Fruit fly (Drosophila melanogaster) whole organism, adult: ENCODE measurements around the gene Ppt2.

Experiments used
- CG11617 ChIP-seq: fragments of 200-800 bp; sonication (Bioruptor generic); optimal IDR thresholded peaks from 2 replicates; lab custom pipeline; 2017; ENCODE audit warnings: mild to moderate bottlenecking, missing biosample characterization, missing genetic modification reagents, missing genetic modification characterization
- CG12768 ChIP-seq: fragments of 200-800 bp; sonication (Bioruptor generic); optimal IDR thresholded peaks from 2 replicates; lab custom pipeline; 2017; ENCODE audit warnings: missing biosample characterization, missing genetic modification characterization, mild to moderate bottlenecking, moderate library complexity, missing genetic modification reagents
- CG14711 ChIP-seq: fragments of 200-800 bp; sonication (Bioruptor generic); optimal IDR thresholded peaks from 2 replicates; lab custom pipeline; 2018; ENCODE audit warnings: missing biosample characterization, mild to moderate bottlenecking, missing genetic modification characterization, moderate library complexity
- CG1620 ChIP-seq: fragments of 200-800 bp; sonication (Bioruptor generic); optimal IDR thresholded peaks from 2 replicates; lab custom pipeline; 2016; ENCODE audit warnings: missing biosample characterization, missing genetic modification characterization
- CG33017 ChIP-seq: fragments of 200-800 bp; sonication (Bioruptor generic); optimal IDR thresholded peaks from 2 replicates; lab custom pipeline; 2018; ENCODE audit warnings: missing biosample characterization, mild to moderate bottlenecking, missing genetic modification characterization, moderate library complexity
- CG5204 ChIP-seq: fragments of 200-800 bp; sonication (Bioruptor generic); optimal IDR thresholded peaks from 2 replicates; lab custom pipeline; 2016; ENCODE audit warnings: missing biosample characterization, missing genetic modification characterization
- CG7045 ChIP-seq: fragments of 200-800 bp; sonication (Bioruptor generic); optimal IDR thresholded peaks from 2 replicates; lab custom pipeline; 2017; ENCODE audit warnings: missing biosample characterization, mild to moderate bottlenecking, missing genetic modification characterization
- CG7101 ChIP-seq: fragments of 200-800 bp; sonication (Bioruptor generic); optimal IDR thresholded peaks from 2 replicates; lab custom pipeline; 2018; ENCODE audit warnings: missing biosample characterization, mild to moderate bottlenecking, missing genetic modification characterization, moderate library complexity
- Clk ChIP-seq: fragments of 200-800 bp; sonication (Bioruptor generic); optimal IDR thresholded peaks from 2 replicates; lab custom pipeline; 2017; ENCODE audit warnings: missing biosample characterization, missing genetic modification characterization
- Crg-1 ChIP-seq: fragments of 200-800 bp; sonication (Bioruptor generic); optimal IDR thresholded peaks from 2 replicates; lab custom pipeline; 2016; ENCODE audit warnings: missing biosample characterization, missing genetic modification characterization
- Hr96 ChIP-seq: fragments of 200-800 bp; sonication (Bioruptor generic); optimal IDR thresholded peaks from 2 replicates; lab custom pipeline; 2016; ENCODE audit warnings: missing biosample characterization, missing genetic modification characterization
- Mnt ChIP-seq: fragments of 200-800 bp; sonication (Bioruptor generic); optimal IDR thresholded peaks from 2 replicates; lab custom pipeline; 2016; ENCODE audit warnings: missing biosample characterization, mild to moderate bottlenecking, missing genetic modification characterization
- bab1 ChIP-seq: fragments of 200-800 bp; sonication (Bioruptor generic); optimal IDR thresholded peaks from 3 replicates; lab custom pipeline; 2019; ENCODE audit warnings: missing biosample characterization, mild to moderate bottlenecking, missing genetic modification characterization, moderate library complexity
- cic ChIP-seq: fragments of 200-800 bp; sonication (Bioruptor generic); optimal IDR thresholded peaks from 2 replicates; lab custom pipeline; 2017; ENCODE audit warnings: missing biosample characterization, mild to moderate bottlenecking, missing genetic modification characterization, moderate library complexity
- cnc ChIP-seq, 2 experiments: fragments of >200 bp; optimal IDR thresholded peaks; 2 replicates each; lab custom pipeline; 2017
- kay ChIP-seq: fragments of 200-800 bp; sonication (Bioruptor generic); peaks from one replicate; lab custom pipeline; 2016; ENCODE audit warnings: missing biosample characterization, missing genetic modification characterization, borderline replicate concordance
- ovo ChIP-seq: fragments of 200-800 bp; sonication (Bioruptor generic); optimal IDR thresholded peaks from 2 replicates; lab custom pipeline; 2016; ENCODE audit warnings: missing biosample characterization, missing genetic modification characterization
- pad ChIP-seq: fragments of 200-800 bp; sonication (Bioruptor generic); optimal IDR thresholded peaks from 3 replicates; lab custom pipeline; 2017; ENCODE audit warnings: missing biosample characterization, missing genetic modification characterization, mild to moderate bottlenecking, moderate library complexity, missing genetic modification reagents
- tj ChIP-seq: fragments of 200-800 bp; sonication (Bioruptor generic); optimal IDR thresholded peaks from 3 replicates; lab custom pipeline; 2017; ENCODE audit warnings: missing biosample characterization, mild to moderate bottlenecking, missing genetic modification characterization, moderate library complexity
- toe ChIP-seq: fragments of 200-800 bp; sonication (Bioruptor generic); optimal IDR thresholded peaks from 2 replicates; lab custom pipeline; 2016; ENCODE audit warnings: missing biosample characterization, missing genetic modification characterization

Gene Ppt2

dm6 chr2L:11268933-11269631 is 11.0 kb upstream of the Ppt2 start, which contains the start of gene cmet:
TSS of gene cmet (minus strand) at chr2L:11269002.
- peak; percentile 60 for TF ChIP-seq Hr96 (GFP tag; lab: Kevin White, UChicago)
- TF ChIP-seq CG5204, result peak; percentile 44
- TF ChIP-seq Crg-1, result peak; percentile 6
- peak; percentile 16 for TF ChIP-seq CG7045
- peak; percentile 33 for TF ChIP-seq bab1
- TF ChIP-seq CG1620 (GFP tag; lab: Kevin White, UChicago), result peak; percentile 42
- TF ChIP-seq ovo (GFP tag; lab: Kevin White, UChicago), result no peak
- TF ChIP-seq CG11617 (GFP tag; lab: Kevin White, UChicago), result peak; percentile 8
- TF ChIP-seq CG33017 (tag; lab: Kevin White, UChicago), result peak; percentile 5
- peak; percentile 64 for TF ChIP-seq toe
- TF ChIP-seq kay (GFP tag; lab: Kevin White, UChicago), result peak; percentile 21
- TF ChIP-seq cnc (optimal IDR thresholded peaks at IDR 0.05; lab: Kevin White, UChicago), result no peak
- TF ChIP-seq Clk (GFP tag; lab: Kevin White, UChicago), result no peak

- TF ChIP-seq CG7101 (tag; lab: Kevin White, UChicago) (no peak), kay (GFP tag; lab: Kevin White, UChicago) (peak; percentile 63)
Measured at dm6 chr2L:11269632-11269965, 10.5 kb upstream of the Ppt2 start, which contains the start of gene cana. TSS of gene cana (plus strand) at chr2L:11269780.

- TF ChIP-seq cnc (optimal IDR thresholded peaks at IDR 0.05; lab: Kevin White, UChicago), result no peak
- peak; percentile 42 for TF ChIP-seq CG33017 (tag; lab: Kevin White, UChicago)
- no peak for TF ChIP-seq CG1620 (GFP tag; lab: Kevin White, UChicago)
- peak; percentile 6 for TF ChIP-seq CG11617 (GFP tag; lab: Kevin White, UChicago)
- TF ChIP-seq Hr96 (GFP tag; lab: Kevin White, UChicago), result no peak
- TF ChIP-seq cic, result peak; percentile 87
- no peak for TF ChIP-seq CG14711 (tag; lab: Kevin White, UChicago)
- peak; percentile 58 for TF ChIP-seq tj
- peak; percentile 33 for TF ChIP-seq pad (GFP tag; lab: Kevin White, UChicago)
- peak; percentile 35 for TF ChIP-seq ovo (GFP tag; lab: Kevin White, UChicago)
- peak; percentile 34 for TF ChIP-seq CG7101 (tag; lab: Kevin White, UChicago)
- TF ChIP-seq Clk (GFP tag; lab: Kevin White, UChicago), result no peak
- no peak for TF ChIP-seq CG5204
- TF ChIP-seq bab1, result peak; percentile 51
- TF ChIP-seq Crg-1, result no peak
- TF ChIP-seq toe, result no peak
- peak; percentile 52 for TF ChIP-seq Mnt (GFP tag; lab: Kevin White, UChicago)
- peak; percentile 74 for TF ChIP-seq CG12768
- peak; percentile 40 for TF ChIP-seq CG7045
- no peak for TF ChIP-seq kay (GFP tag; lab: Kevin White, UChicago)
Measured at dm6 chr2L:11271622-11272282, 8.3 kb upstream of the Ppt2 start.

DNA sequence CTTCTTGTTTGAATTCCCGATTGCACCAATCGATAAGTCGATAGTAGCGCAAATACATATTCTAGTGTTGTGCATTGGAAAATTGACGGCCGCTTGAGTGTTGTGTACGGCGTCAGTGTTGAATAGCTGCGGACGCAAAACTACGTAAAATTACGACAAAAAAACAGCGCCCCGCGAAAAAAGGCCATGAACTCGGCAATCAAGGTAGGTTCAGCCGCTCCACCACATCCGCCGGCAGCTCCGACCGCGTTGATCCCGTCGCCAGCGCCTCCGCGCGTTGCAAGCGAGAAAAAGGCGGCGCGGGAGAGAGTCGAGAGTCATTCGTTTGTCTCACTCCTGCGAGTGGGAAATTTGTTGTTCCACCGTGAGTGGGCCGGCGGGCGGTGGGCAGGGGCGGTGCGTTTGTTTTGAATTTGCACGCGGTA is 2.2 kb upstream of the Ppt2 start, which contains the start of gene CG33695:
CG33695 (plus strand) TSS at position 95 of the 425 bp plus-strand sequence.
- TF ChIP-seq CG11617 (GFP tag; lab: Kevin White, UChicago) (peak; percentile 57), cic (peak; percentile 12), CG14711 (tag; lab: Kevin White, UChicago) (peak; percentile 56), pad (GFP tag; lab: Kevin White, UChicago) (peak; percentile 79), CG7045 (peak; percentile 77), cnc (optimal IDR thresholded peaks at IDR 0.05; lab: Kevin White, UChicago) (no peak), CG33017 (tag; lab: Kevin White, UChicago) (peak; percentile 35), tj (no peak), Clk (GFP tag; lab: Kevin White, UChicago) (peak; percentile 74), Mnt (GFP tag; lab: Kevin White, UChicago) (peak; percentile 87), CG12768 (peak; percentile 74), kay (GFP tag; lab: Kevin White, UChicago) (no peak), bab1 (peak; percentile 61), Hr96 (GFP tag; lab: Kevin White, UChicago) (peak; percentile 82), ovo (GFP tag; lab: Kevin White, UChicago) (peak; percentile 74), CG7101 (tag; lab: Kevin White, UChicago) (peak; percentile 79), CG5204 (no peak), toe (peak; percentile 77), CG1620 (GFP tag; lab: Kevin White, UChicago) (peak; percentile 93), Crg-1 (peak; percentile 97)

DNA sequence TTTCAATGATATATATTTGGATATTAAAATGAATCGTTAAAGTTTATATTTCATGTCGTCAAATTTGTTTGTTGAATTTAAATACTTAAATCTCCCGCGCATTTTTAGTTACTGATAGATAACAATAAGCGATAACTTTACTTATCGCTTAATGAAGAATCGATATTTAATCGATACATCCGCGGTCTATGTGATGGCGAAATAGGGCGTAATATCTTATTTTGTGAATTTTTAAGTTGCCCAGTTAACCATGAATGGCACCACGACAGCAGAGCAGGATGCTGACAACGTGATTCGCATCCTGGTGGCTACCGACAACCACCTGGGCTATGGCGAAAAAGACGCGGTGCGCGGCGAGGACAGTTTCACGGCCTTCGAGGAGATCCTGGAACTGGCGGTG is 1.8 kb downstream of the Ppt2 start, which contains the start of gene mre11:
mre11 (plus strand) TSS at position 161 of the 400 bp plus-strand sequence.
- TF ChIP-seq Hr96 (GFP tag; lab: Kevin White, UChicago) (no peak), Mnt (GFP tag; lab: Kevin White, UChicago) (no peak), CG5204 (no peak), kay (GFP tag; lab: Kevin White, UChicago) (peak; percentile 46)

DNA sequence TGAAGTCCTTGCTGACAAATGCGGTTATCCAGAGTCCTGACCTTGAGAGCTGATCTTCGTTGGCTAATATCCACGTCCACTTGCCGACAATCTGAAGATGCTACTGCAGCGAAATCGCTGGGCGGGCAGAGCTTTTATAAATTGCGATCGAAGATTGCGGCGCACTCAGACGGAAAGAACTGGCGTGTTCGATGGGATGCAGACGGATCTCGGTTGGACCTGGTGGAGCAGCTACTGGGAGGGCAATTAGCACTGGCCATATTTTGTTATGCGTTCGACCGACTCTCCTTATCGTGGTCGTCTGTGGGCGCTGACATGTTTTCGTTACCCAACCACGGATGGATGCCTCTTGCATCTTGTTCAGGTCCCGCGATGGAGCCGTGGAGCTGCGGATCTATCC is 5.5 kb downstream of the Ppt2 start, which contains the start of gene Osi21:
Osi21 (minus strand) TSS at position 101 of the 400 bp plus-strand sequence.
- TF ChIP-seq kay (GFP tag; lab: Kevin White, UChicago), result no peak
- no peak for TF ChIP-seq Hr96 (GFP tag; lab: Kevin White, UChicago)
- no peak for TF ChIP-seq ovo (GFP tag; lab: Kevin White, UChicago)
- TF ChIP-seq toe, result no peak
- TF ChIP-seq CG7045, result no peak
- TF ChIP-seq CG33017 (tag; lab: Kevin White, UChicago), result no peak
- no peak for TF ChIP-seq CG5204
- no peak for TF ChIP-seq CG12768
- TF ChIP-seq cic, result no peak
